Fruit fly (Drosophila melanogaster): Measurements from ENCODE around the gene Ets96B.

Ets96B gene

dm6 chr3R:24771273-24772231, 16.3 kb upstream of the Ets96B start, which contains the start of gene CG42331 (continued):
- no peak for TF ChIP-seq hth (optimal IDR thresholded peaks at IDR 0.05)
- 0 out of 3 replicates have a peak, but pooled peaks have one; percentile 30 for TF ChIP-seq zfh1 (GFP tag; IDR thresholded peaks at IDR 0.05)
- no peak for TF ChIP-seq Atf3 (GFP tag; optimal IDR thresholded peaks at IDR 0.05)
- TF ChIP-seq ttk (GFP tag; IDR thresholded peaks at IDR 0.05): peak; percentile 57
- peak; percentile 43 for TF ChIP-seq CG8388 (GFP tag; optimal IDR thresholded peaks at IDR 0.05)
- peak; percentile 85 for TF ChIP-seq Med (GFP tag)
- TF ChIP-seq trem (tag; optimal IDR thresholded peaks at IDR 0.05): peak; percentile 23
- TF ChIP-seq pan (optimal IDR thresholded peaks at IDR 0.05): no peak
- TF ChIP-seq pan (GFP tag; optimal IDR thresholded peaks at IDR 0.05 in 1 of 2, IDR thresholded peaks at IDR 0.05 in 1 of 2): peak in 1 of 2 experiments; percentile 43
- no peak for TF ChIP-seq CG15696 (tag; optimal IDR thresholded peaks at IDR 0.05)
- TF ChIP-seq cwo (GFP tag; optimal IDR thresholded peaks at IDR 0.05): peak; percentile 60
- TF ChIP-seq ase (GFP tag; IDR thresholded peaks at IDR 0.05): peak; percentile 63; the same call in 2 of the 3 replicates
- TF ChIP-seq rib (GFP tag; IDR thresholded peaks at IDR 0.05): no peak
- TF ChIP-seq unc-4 (GFP tag; IDR thresholded peaks at IDR 0.05; ENCODE audit: partially characterized antibody): no peak
- peak; percentile 72 for TF ChIP-seq run (tag; optimal IDR thresholded peaks at IDR 0.05)
- TF ChIP-seq Sox102F (GFP tag; optimal IDR thresholded peaks at IDR 0.05): peak; percentile 76
- TF ChIP-seq CG11695 (GFP tag; IDR thresholded peaks at IDR 0.05): peak; percentile 62; the same call in 2 of the 3 replicates
- TF ChIP-seq Bteb2 (GFP tag; optimal IDR thresholded peaks at IDR 0.05): peak; percentile 51
- no peak for TF ChIP-seq dimm (GFP tag; IDR thresholded peaks at IDR 0.05)
- peak; percentile 46 for TF ChIP-seq nau (GFP tag; optimal IDR thresholded peaks at IDR 0.05)
- TF ChIP-seq ewg (GFP tag; optimal IDR thresholded peaks at IDR 0.05): peak; percentile 15
- peak; percentile 26 for TF ChIP-seq CG30431 (GFP tag; optimal IDR thresholded peaks at IDR 0.05)
- no peak for TF ChIP-seq CG4617 (GFP tag; optimal IDR thresholded peaks at IDR 0.05; ENCODE audit: borderline replicate concordance)
- TF ChIP-seq maf-S (GFP tag; optimal IDR thresholded peaks at IDR 0.05): peak; percentile 21
- TF ChIP-seq CG14441 (GFP tag; IDR thresholded peaks at IDR 0.05): peak; percentile 65; the same call in 1 of the 2 replicates
- TF ChIP-seq lola (GFP tag; optimal IDR thresholded peaks at IDR 0.05): no peak
- no peak for TF ChIP-seq CG2129 (GFP tag; IDR thresholded peaks at IDR 0.05; ENCODE audit: partially characterized antibody)
- peak; percentile 37; the same call in 2 of the 3 replicates for TF ChIP-seq croc (GFP tag; conservative IDR thresholded peaks at IDR 0.05)
- no peak for TF ChIP-seq inv (GFP tag; IDR thresholded peaks at IDR 0.05; ENCODE audit: partially characterized antibody)
- TF ChIP-seq ham (GFP tag; IDR thresholded peaks at IDR 0.05): no peak
- no peak for TF ChIP-seq Optix (GFP tag; IDR thresholded peaks at IDR 0.05)
- TF ChIP-seq CG30403 (GFP tag; optimal IDR thresholded peaks at IDR 0.05): peak; percentile 81
- no peak for TF ChIP-seq twi (tag; optimal IDR thresholded peaks at IDR 0.05)
- TF ChIP-seq jigr1 (GFP tag; IDR thresholded peaks at IDR 0.05): no peak
- no peak for TF ChIP-seq fd64A (GFP tag; optimal IDR thresholded peaks at IDR 0.05)
- peak; percentile 2 for TF ChIP-seq tin (GFP tag; optimal IDR thresholded peaks at IDR 0.05)
- TF ChIP-seq jumu (GFP tag; optimal IDR thresholded peaks at IDR 0.05): peak; percentile 43
- TF ChIP-seq Ravus (GFP tag; IDR thresholded peaks at IDR 0.05): no peak; the same call in 1 of the 2 replicates
- peak; percentile 17 for TF ChIP-seq sd (tag; optimal IDR thresholded peaks at IDR 0.05)
- TF ChIP-seq Taf1 (GFP tag; IDR thresholded peaks at IDR 0.05): no peak
- TF ChIP-seq D (optimal IDR thresholded peaks at IDR 0.05): no peak
- TF ChIP-seq D (GFP tag; optimal IDR thresholded peaks at IDR 0.05): peak; percentile 35
- TF ChIP-seq CG42726 (GFP tag; IDR thresholded peaks at IDR 0.05; ENCODE audit: partially characterized antibody): no peak
- TF ChIP-seq nom (GFP tag; optimal IDR thresholded peaks at IDR 0.05): no peak
- no peak for TF ChIP-seq btn (GFP tag; optimal IDR thresholded peaks at IDR 0.05)
- peak in 1 of 2 experiments; percentile 77 for TF ChIP-seq Eip74EF (GFP tag; optimal IDR thresholded peaks at IDR 0.05)
- TF ChIP-seq PHDP (tag; optimal IDR thresholded peaks at IDR 0.05): peak; percentile 75
- TF ChIP-seq CG31441 (GFP tag; IDR thresholded peaks at IDR 0.05): peak; percentile 71
